Worm (Caenorhabditis elegans): ENCODE results near the gene B0491.6.

The B0491.6 gene

DNA sequence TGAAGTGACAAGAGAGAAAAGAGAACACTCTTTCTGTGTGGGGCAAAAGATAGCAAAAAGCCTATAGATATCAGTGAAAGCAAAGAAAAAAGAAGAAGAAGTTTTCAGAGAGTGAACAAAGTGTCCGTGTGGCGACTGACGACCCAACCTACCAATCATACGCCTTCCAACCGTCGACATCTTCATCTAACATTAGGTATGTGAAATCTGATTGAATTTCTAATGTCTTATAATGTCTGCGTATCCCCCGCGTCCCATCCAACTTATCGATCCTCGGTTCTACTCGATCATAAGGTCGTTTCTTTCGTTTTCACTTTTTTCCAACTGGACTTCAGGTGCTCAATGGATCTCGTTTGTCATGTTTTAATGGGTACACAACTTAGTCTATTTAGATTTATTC, 40.8 kb downstream of the B0491.6 start:
- TF ChIP-seq elt-3 (tag; optimal IDR thresholded peaks at IDR 0.05) (peak in 1 of 6 experiments; percentile 39), elt-2 (tag; optimal IDR thresholded peaks at IDR 0.05) (no peak), efl-1 (optimal IDR thresholded peaks at IDR 0.05) (no peak), efl-1 (GFP tag; optimal IDR thresholded peaks at IDR 0.05 in 1 of 2) (peak in 1 of 2 experiments; percentile 73), aha-1 (tag; optimal IDR thresholded peaks at IDR 0.05) (no peak), jun-1 (tag; optimal IDR thresholded peaks at IDR 0.05) (no peak), pag-3 (tag; optimal IDR thresholded peaks at IDR 0.05; ENCODE audit: borderline replicate concordance, insufficient read depth) (no peak), dpl-1 (GFP tag; optimal IDR thresholded peaks at IDR 0.05) (no peak), lin-14 (GFP tag; optimal IDR thresholded peaks at IDR 0.05) (peak; percentile 29), tbx-2 (tag; optimal IDR thresholded peaks at IDR 0.05) (no peak), lin-35 (GFP tag; optimal IDR thresholded peaks at IDR 0.05) (peak in 1 of 2 experiments; percentile 43), nhr-237 (tag; optimal IDR thresholded peaks at IDR 0.05) (no peak), nhr-85 (tag) (peak; percentile 77), nhr-47 (tag; optimal IDR thresholded peaks at IDR 0.05) (no peak), efl-3 (GFP tag; optimal IDR thresholded peaks at IDR 0.05) (no peak), blmp-1 (tag; optimal IDR thresholded peaks at IDR 0.05) (peak; percentile 94), mdl-1 (tag; optimal IDR thresholded peaks at IDR 0.05) (peak in 1 of 2 experiments; percentile 10)

ce11 chrII:11305627-11306449, 42.3 kb downstream of the B0491.6 start, which contains the start of gene rsf-1:
rsf-1 (plus strand) TSS chrII:11306399.
- TF ChIP-seq lin-39 (tag; optimal IDR thresholded peaks at IDR 0.05) (no peak), mep-1 (tag; optimal IDR thresholded peaks at IDR 0.05) (no peak), nhr-237 (tag; optimal IDR thresholded peaks at IDR 0.05) (no peak), C04F5.9 (tag; optimal IDR thresholded peaks at IDR 0.05) (no peak), tbx-2 (tag; optimal IDR thresholded peaks at IDR 0.05) (peak; percentile 15), nhr-12 (tag; optimal IDR thresholded peaks at IDR 0.05) (no peak), F16B12.6 (tag; optimal IDR thresholded peaks at IDR 0.05) (no peak), vab-15 (tag; optimal IDR thresholded peaks at IDR 0.05) (no peak), dsc-1 (tag; optimal IDR thresholded peaks at IDR 0.05) (no peak), ceh-8 (GFP tag; optimal IDR thresholded peaks at IDR 0.05) (no peak), fos-1 (tag; optimal IDR thresholded peaks at IDR 0.05) (no peak), grh-1 (GFP tag; IDR thresholded peaks at IDR 0.05) (peak; percentile 31; the same call in 1 of the 2 replicates), tlp-1 (tag; optimal IDR thresholded peaks at IDR 0.05) (no peak), dpl-1 (GFP tag; optimal IDR thresholded peaks at IDR 0.05) (peak in 1 of 3 experiments; percentile 4), nhr-84 (tag; optimal IDR thresholded peaks at IDR 0.05) (no peak), mef-2 (tag; optimal IDR thresholded peaks at IDR 0.05) (no peak), unc-30 (tag; optimal IDR thresholded peaks at IDR 0.05) (no peak), snpc-4 (tag; optimal IDR thresholded peaks at IDR 0.05) (no peak), pqm-1 (tag; optimal IDR thresholded peaks at IDR 0.05) (no peak), pag-3 (tag; optimal IDR thresholded peaks at IDR 0.05; ENCODE audit: borderline replicate concordance, insufficient read depth) (no peak), ceh-63 (GFP tag; optimal IDR thresholded peaks at IDR 0.05) (no peak), aly-2 (tag; optimal IDR thresholded peaks at IDR 0.05) (no peak), alr-1 (tag; optimal IDR thresholded peaks at IDR 0.05; ENCODE audit: borderline replicate concordance) (no peak), unc-62 (GFP tag; optimal IDR thresholded peaks at IDR 0.05) (no peak), aha-1 (tag; optimal IDR thresholded peaks at IDR 0.05) (no peak), ceh-82 (tag; optimal IDR thresholded peaks at IDR 0.05) (peak in 1 of 3 experiments; percentile 21), irx-1 (tag; optimal IDR thresholded peaks at IDR 0.05) (no peak), egl-27 (tag; optimal IDR thresholded peaks at IDR 0.05) (no peak), fkh-10 (GFP tag; optimal IDR thresholded peaks at IDR 0.05) (no peak), C16A3.4 (tag; optimal IDR thresholded peaks at IDR 0.05) (no peak), mdl-1 (tag; optimal IDR thresholded peaks at IDR 0.05) (no peak), xbp-1 (tag; optimal IDR thresholded peaks at IDR 0.05) (no peak), nhr-47 (tag; optimal IDR thresholded peaks at IDR 0.05) (peak; percentile 24), nhr-71 (tag; optimal IDR thresholded peaks at IDR 0.05) (peak; percentile 3), nhr-76 (tag; optimal IDR thresholded peaks at IDR 0.05) (no peak), nhr-28 (tag; optimal IDR thresholded peaks at IDR 0.05) (no peak), isw-1 (GFP tag; IDR thresholded peaks at IDR 0.05) (no peak), zip-4 (GFP tag; optimal IDR thresholded peaks at IDR 0.05) (no peak), jun-1 (tag; optimal IDR thresholded peaks at IDR 0.05) (no peak), elt-2 (tag; optimal IDR thresholded peaks at IDR 0.05) (no peak), nhr-77 (tag; optimal IDR thresholded peaks at IDR 0.05) (no peak)
